Comparison of ENCODE assay signal across 5 fruit fly cellular contexts in genomic region chr3L:895314-895980, dm6.
TF ChIP-seq lines count a peak whose summit lies in the region.

TSS of gene CG34056 (plus strand) at chr3L:895951.

TF ChIP-seq in whole organism, adult, 20 proteins besides CTCF, POLR2A, EP300 and RAD21 (continued from another document):
- TF ChIP-seq CG7101 (tag; optimal IDR thresholded peaks at IDR 0.05; lab: Kevin White, UChicago): peak; percentile 79
- TF ChIP-seq tj (GFP tag; optimal IDR thresholded peaks at IDR 0.05; lab: Kevin White, UChicago): peak; percentile 4

TF ChIP-seq in whole organism, embryonic, 481 proteins besides CTCF, POLR2A, EP300 and RAD21 (continued from another document and continues in another):
- TF ChIP-seq Atf-2 (GFP tag; optimal IDR thresholded peaks at IDR 0.05; lab: Kevin White, UChicago): peak; percentile 9
- TF ChIP-seq Gug (GFP tag; IDR thresholded peaks at IDR 0.05; lab: Robert Waterston, UW): peak; percentile 84
- TF ChIP-seq tll (GFP tag; optimal IDR thresholded peaks at IDR 0.05; lab: Kevin White, UChicago): peak in 1 of 2 experiments; percentile 7
- peak; percentile 79 for TF ChIP-seq ro (GFP tag; IDR thresholded peaks at IDR 0.05; lab: Robert Waterston, UW)
- TF ChIP-seq CG15696 (tag; optimal IDR thresholded peaks at IDR 0.05; lab: Kevin White, UChicago): peak; percentile 80
- peak; percentile 87 for TF ChIP-seq CoRest (tag; optimal IDR thresholded peaks at IDR 0.05; lab: Kevin White, UChicago)
- TF ChIP-seq CG15073 (GFP tag; optimal IDR thresholded peaks at IDR 0.05; lab: Kevin White, UChicago): no peak
- TF ChIP-seq pita (GFP tag; optimal IDR thresholded peaks at IDR 0.05; lab: Kevin White, UChicago): no peak
- peak; percentile 84 for TF ChIP-seq CG3407 (GFP tag; optimal IDR thresholded peaks at IDR 0.05; lab: Kevin White, UChicago)
- peak; percentile 10 for TF ChIP-seq fu2 (GFP tag; optimal IDR thresholded peaks at IDR 0.05; lab: Kevin White, UChicago)
- TF ChIP-seq HLHmδ (GFP tag; optimal IDR thresholded peaks at IDR 0.05; lab: Kevin White, UChicago): no peak
- peak; percentile 80 for TF ChIP-seq CG12219 (GFP tag; optimal IDR thresholded peaks at IDR 0.05; lab: Kevin White, UChicago)
- TF ChIP-seq pho (GFP tag; optimal IDR thresholded peaks at IDR 0.05; lab: Kevin White, UChicago): peak; percentile 58
- peak; percentile 44 for TF ChIP-seq Lhr (GFP tag; optimal IDR thresholded peaks at IDR 0.05; lab: Kevin White, UChicago)
- peak; percentile 93 for TF ChIP-seq seq (GFP tag; IDR thresholded peaks at IDR 0.05; lab: Robert Waterston, UW)
- TF ChIP-seq Pdp1 (GFP tag; optimal IDR thresholded peaks at IDR 0.05; lab: Kevin White, UChicago): peak; percentile 85
- peak; percentile 71 for TF ChIP-seq Side (GFP tag; optimal IDR thresholded peaks at IDR 0.05; lab: Kevin White, UChicago)
- peak; percentile 90 for TF ChIP-seq CG6813 (GFP tag; optimal IDR thresholded peaks at IDR 0.05; lab: Kevin White, UChicago)
- TF ChIP-seq wek (GFP tag; optimal IDR thresholded peaks at IDR 0.05; lab: Kevin White, UChicago): peak; percentile 47
- peak; percentile 98 for TF ChIP-seq sob (GFP tag; IDR thresholded peaks at IDR 0.05; lab: Robert Waterston, UW)
- TF ChIP-seq CG6254 (GFP tag; optimal IDR thresholded peaks at IDR 0.05; lab: Kevin White, UChicago): peak; percentile 89
- peak; percentile 27 for TF ChIP-seq YL-1 (GFP tag; optimal IDR thresholded peaks at IDR 0.05; lab: Kevin White, UChicago)
- no peak for TF ChIP-seq BEAF-32 (GFP tag; optimal IDR thresholded peaks at IDR 0.05; lab: Kevin White, UChicago)
- no peak for TF ChIP-seq hb (GFP tag; IDR thresholded peaks at IDR 0.05; lab: Robert Waterston, UW; ENCODE audit: partially characterized antibody)
- TF ChIP-seq fd64A (GFP tag; optimal IDR thresholded peaks at IDR 0.05; lab: Kevin White, UChicago): peak; percentile 80
- TF ChIP-seq emc (GFP tag; optimal IDR thresholded peaks at IDR 0.05; lab: Kevin White, UChicago): peak; percentile 66
- TF ChIP-seq CG13296 (GFP tag; optimal IDR thresholded peaks at IDR 0.05; lab: Kevin White, UChicago): peak; percentile 95
- TF ChIP-seq CG14441 (GFP tag; IDR thresholded peaks at IDR 0.05; lab: Robert Waterston, UW): peak; percentile 95
- peak; percentile 68 for TF ChIP-seq CG13775 (GFP tag; optimal IDR thresholded peaks at IDR 0.05; lab: Kevin White, UChicago)
- peak; percentile 89 for TF ChIP-seq CG12104 (GFP tag; optimal IDR thresholded peaks at IDR 0.05; lab: Kevin White, UChicago)
- TF ChIP-seq CG3163 (GFP tag; optimal IDR thresholded peaks at IDR 0.05; lab: Kevin White, UChicago): no peak
- TF ChIP-seq chif (GFP tag; optimal IDR thresholded peaks at IDR 0.05; lab: Kevin White, UChicago): peak; percentile 61 to 68

TF ChIP-seq in whole organism, prepupa, 60 proteins besides CTCF, POLR2A, EP300 and RAD21 (continued from another document and continues in another):
- peak; percentile 97 for TF ChIP-seq ss (GFP tag; optimal IDR thresholded peaks at IDR 0.05; lab: Kevin White, UChicago)
- peak; percentile 99 for TF ChIP-seq CG6163 (GFP tag; IDR thresholded peaks at IDR 0.05; lab: Robert Waterston, UW)
- TF ChIP-seq CG11762 (GFP tag; optimal IDR thresholded peaks at IDR 0.05; lab: Kevin White, UChicago; ENCODE audit: insufficient read depth): peak; percentile 98
- TF ChIP-seq CG8632 (GFP tag; optimal IDR thresholded peaks at IDR 0.05; lab: Kevin White, UChicago): peak; percentile 97
- peak; percentile 96 for TF ChIP-seq CG8319 (GFP tag; optimal IDR thresholded peaks at IDR 0.05; lab: Kevin White, UChicago)
- peak; percentile 42 for TF ChIP-seq fkh (GFP tag; optimal IDR thresholded peaks at IDR 0.05; lab: Kevin White, UChicago)
- peak; percentile 99 for TF ChIP-seq CG3919 (GFP tag; optimal IDR thresholded peaks at IDR 0.05; lab: Kevin White, UChicago)
- TF ChIP-seq Hr39 (GFP tag; optimal IDR thresholded peaks at IDR 0.05; lab: Kevin White, UChicago): peak; percentile 93
- peak; percentile 97 for TF ChIP-seq cyc (GFP tag; optimal IDR thresholded peaks at IDR 0.05; lab: Kevin White, UChicago)
- TF ChIP-seq CG7368 (GFP tag; optimal IDR thresholded peaks at IDR 0.05; lab: Kevin White, UChicago): peak; percentile 97
- TF ChIP-seq CG34406 (GFP tag; optimal IDR thresholded peaks at IDR 0.05; lab: Kevin White, UChicago): peak; percentile 97
- TF ChIP-seq CG6854 (GFP tag; optimal IDR thresholded peaks at IDR 0.05; lab: Kevin White, UChicago): peak; percentile 95
- TF ChIP-seq CG4318 (GFP tag; optimal IDR thresholded peaks at IDR 0.05; lab: Kevin White, UChicago): peak; percentile 92
- TF ChIP-seq eg (GFP tag; IDR thresholded peaks at IDR 0.05; lab: Robert Waterston, UW): peak; percentile 99
- peak; percentile 91 for TF ChIP-seq Ets21C (GFP tag; optimal IDR thresholded peaks at IDR 0.05; lab: Kevin White, UChicago)
- peak; percentile 94 for TF ChIP-seq vri (GFP tag; optimal IDR thresholded peaks at IDR 0.05; lab: Kevin White, UChicago)
- peak; percentile 97 for TF ChIP-seq CG9139 (GFP tag; optimal IDR thresholded peaks at IDR 0.05; lab: Kevin White, UChicago)
- TF ChIP-seq CG3032 (tag; optimal IDR thresholded peaks at IDR 0.05; lab: Kevin White, UChicago): peak; percentile 97
- TF ChIP-seq fd59A (GFP tag; optimal IDR thresholded peaks at IDR 0.05; lab: Kevin White, UChicago): peak; percentile 94
- TF ChIP-seq spab (GFP tag; optimal IDR thresholded peaks at IDR 0.05; lab: Kevin White, UChicago): peak; percentile 97
- TF ChIP-seq fd85E (GFP tag; optimal IDR thresholded peaks at IDR 0.05; lab: Kevin White, UChicago): peak; percentile 92
- TF ChIP-seq CG10631 (GFP tag; optimal IDR thresholded peaks at IDR 0.05; lab: Kevin White, UChicago): peak; percentile 98
- TF ChIP-seq lz (GFP tag; optimal IDR thresholded peaks at IDR 0.05; lab: Kevin White, UChicago): peak; percentile 96
- peak; percentile 98 for TF ChIP-seq CG10669 (GFP tag; optimal IDR thresholded peaks at IDR 0.05; lab: Kevin White, UChicago)
- TF ChIP-seq topi (GFP tag; optimal IDR thresholded peaks at IDR 0.05; lab: Kevin White, UChicago): peak; percentile 98
- peak; percentile 96 for TF ChIP-seq Sox14 (GFP tag; optimal IDR thresholded peaks at IDR 0.05; lab: Kevin White, UChicago)
- TF ChIP-seq Eip78C (GFP tag; lab: Kevin White, UChicago): peak; percentile 100
- TF ChIP-seq CG32006 (GFP tag; optimal IDR thresholded peaks at IDR 0.05; lab: Kevin White, UChicago): peak; percentile 97
- TF ChIP-seq pdm3 (GFP tag; optimal IDR thresholded peaks at IDR 0.05; lab: Kevin White, UChicago): peak; percentile 97
- TF ChIP-seq CG16779 (tag; optimal IDR thresholded peaks at IDR 0.05; lab: Kevin White, UChicago): peak; percentile 93
- peak; percentile 98 for TF ChIP-seq esn (GFP tag; optimal IDR thresholded peaks at IDR 0.05; lab: Kevin White, UChicago)
- peak; percentile 85 to 95 for TF ChIP-seq salr (GFP tag; optimal IDR thresholded peaks at IDR 0.05; lab: Kevin White, UChicago)
- peak; percentile 97 for TF ChIP-seq Eip93F (GFP tag; optimal IDR thresholded peaks at IDR 0.05; lab: Kevin White, UChicago)

TF ChIP-seq in whole organism, pupa, 21 proteins besides CTCF, POLR2A, EP300 and RAD21 (continued from another document):
- peak; percentile 98 for TF ChIP-seq Ets98B (GFP tag; IDR thresholded peaks at IDR 0.05; lab: Robert Waterston, UW)

TF ChIP-seq in whole organism, wandering third instar larva, 38 proteins besides CTCF, POLR2A, EP300 and RAD21 (continued from another document):
- TF ChIP-seq sv (GFP tag; optimal IDR thresholded peaks at IDR 0.05; lab: Kevin White, UChicago) (peak; percentile 81), lola (GFP tag; optimal IDR thresholded peaks at IDR 0.05; lab: Kevin White, UChicago) (no peak), sage (GFP tag; optimal IDR thresholded peaks at IDR 0.05; lab: Kevin White, UChicago) (peak; percentile 97), Hr78 (GFP tag; optimal IDR thresholded peaks at IDR 0.05; lab: Kevin White, UChicago) (no peak), jim (GFP tag; optimal IDR thresholded peaks at IDR 0.05; lab: Kevin White, UChicago) (no peak), CG32264 (GFP tag; optimal IDR thresholded peaks at IDR 0.05; lab: Kevin White, UChicago) (peak; percentile 97), dsf (GFP tag; optimal IDR thresholded peaks at IDR 0.05; lab: Kevin White, UChicago; ENCODE audit: borderline replicate concordance) (peak; percentile 90), pan (optimal IDR thresholded peaks at IDR 0.05; lab: Kevin White, UChicago) (no peak), tai (GFP tag; optimal IDR thresholded peaks at IDR 0.05; lab: Kevin White, UChicago) (peak; percentile 84), N (GFP tag; optimal IDR thresholded peaks at IDR 0.05; lab: Kevin White, UChicago) (no peak), Rel (GFP tag; optimal IDR thresholded peaks at IDR 0.05; lab: Kevin White, UChicago) (peak; percentile 97), Rel (tag; optimal IDR thresholded peaks at IDR 0.05; lab: Kevin White, UChicago) (peak; percentile 86), psq (GFP tag; optimal IDR thresholded peaks at IDR 0.05; lab: Kevin White, UChicago) (peak; percentile 91), Jra (GFP tag; optimal IDR thresholded peaks at IDR 0.05; lab: Kevin White, UChicago) (peak; percentile 95), Abd-B (GFP tag; optimal IDR thresholded peaks at IDR 0.05; lab: Kevin White, UChicago) (no peak), Sp1 (GFP tag; optimal IDR thresholded peaks at IDR 0.05; lab: Kevin White, UChicago) (peak; percentile 94), usp (GFP tag; optimal IDR thresholded peaks at IDR 0.05; lab: Kevin White, UChicago) (no peak)
